Fruit fly (Drosophila melanogaster) S2 (cell line): ENCODE measurements around the gene Fibp.

ENCODE experiments used
- CG8478 ChIP-seq: fragments of >200 bp; optimal IDR thresholded peaks from 2 replicates; lab custom pipeline; 2018
- CTCF ChIP-seq, 2 experiments: fragments of >200 bp; optimal IDR thresholded peaks; 2 replicates each; lab custom pipeline; 2018

DNA sequence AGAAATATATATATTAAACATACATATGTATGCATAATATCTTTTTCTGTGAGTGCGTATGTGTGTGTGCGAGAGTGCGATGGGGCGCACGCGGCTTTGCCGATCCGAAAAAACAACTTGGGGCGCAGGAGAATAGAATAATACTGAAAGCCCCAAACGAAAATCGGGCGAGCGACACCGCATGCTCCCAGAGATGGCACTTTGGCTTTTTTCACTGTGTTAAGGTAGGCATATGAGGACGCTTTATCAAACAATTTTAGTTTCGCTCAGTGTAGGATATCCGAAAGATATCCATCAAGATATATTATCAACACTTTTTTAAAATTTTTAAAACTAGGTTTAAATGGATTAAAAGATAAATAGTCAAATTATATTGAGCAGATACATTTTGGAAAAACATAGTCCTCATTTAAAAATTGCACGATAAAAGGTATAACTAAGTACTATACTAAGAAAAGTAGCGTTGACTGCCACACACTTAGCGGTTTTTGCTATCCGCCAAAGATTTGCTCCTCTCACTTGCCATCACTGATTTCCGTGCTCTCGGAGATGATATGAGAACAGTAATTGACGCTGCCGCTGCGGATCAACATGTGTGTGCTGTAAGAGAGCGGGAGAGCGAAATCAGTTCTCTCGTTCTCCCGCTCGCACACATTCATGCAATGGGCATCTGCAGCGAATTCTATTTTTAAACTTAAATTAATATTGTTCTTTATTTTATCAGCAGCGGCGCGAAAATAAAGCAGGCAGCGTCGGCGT is 26.7 kb downstream of the Fibp start:
- TF ChIP-seq CTCF (optimal IDR thresholded peaks at IDR 0.05; lab: Kevin White, UChicago): no peak
- no peak for TF ChIP-seq CG8478 (lab: Kevin White, UChicago)
